Worm (Caenorhabditis elegans) whole organism, young adult: Measurements from ENCODE around the gene Y51A2D.13.

Experiments
- B0019.2 ChIP-seq: fragments of 200-800 bp; sonication (Bioruptor generic); conservative IDR thresholded peaks from 2 replicates; pipeline ENCODE4 v1.3.6; 2022; ENCODE audit warnings: missing genetic modification reagents, missing genetic modification characterization, missing compliant biosample characterization
- B0035.1 ChIP-seq: sonication (generic microtip); optimal IDR thresholded peaks from 2 replicates; lab custom pipeline; 2016; ENCODE audit warnings: missing genetic modification characterization, mild to moderate bottlenecking, missing compliant biosample characterization, missing genotype, missing genetic modification reagents
- B0261.1 ChIP-seq: sonication (generic microtip); optimal IDR thresholded peaks from 2 replicates; lab custom pipeline; 2016; ENCODE audit warnings: mild to moderate bottlenecking, missing genetic modification characterization, moderate library complexity, missing compliant biosample characterization
- D2030.7 ChIP-seq: fragments of 200-800 bp; sonication (Bioruptor generic); IDR thresholded peaks from 2 replicates; pipeline ENCODE4 v1.3.6; 2022; ENCODE audit warnings: missing genetic modification reagents, missing genetic modification characterization, missing compliant biosample characterization
- F22D6.2 ChIP-seq: sonication (generic microtip); optimal IDR thresholded peaks from 2 replicates; lab custom pipeline; 2016; ENCODE audit warnings: mild to moderate bottlenecking, missing genetic modification characterization, missing compliant biosample characterization
- F52B5.7 ChIP-seq: sonication (generic microtip); optimal IDR thresholded peaks from 2 replicates; lab custom pipeline; 2016; ENCODE audit warnings: mild to moderate bottlenecking, missing genetic modification characterization, missing compliant biosample characterization
- K12H6.12 ChIP-seq: fragments of 200-800 bp; sonication (Bioruptor generic); optimal IDR thresholded peaks from 2 replicates; lab custom pipeline; 2018; ENCODE audit warnings: mild to moderate bottlenecking, missing genetic modification characterization, missing compliant biosample characterization
- Y95B8A.8 ChIP-seq: fragments of 200-800 bp; sonication (Bioruptor generic); IDR thresholded peaks from 2 replicates; pipeline ENCODE4 v1.3.6; 2022; ENCODE audit warnings: missing genetic modification reagents, missing genetic modification characterization, missing compliant biosample characterization
- aptf-2 ChIP-seq: fragments of 200-800 bp; sonication (Bioruptor generic); conservative IDR thresholded peaks from 2 replicates; pipeline ENCODE4 v1.3.6; 2022; ENCODE audit warnings: missing genetic modification reagents, missing genetic modification characterization, missing compliant biosample characterization
- atf-7 ChIP-seq: sonication (generic microtip); optimal IDR thresholded peaks from 2 replicates; lab custom pipeline; 2017; ENCODE audit warnings: mild to moderate bottlenecking, missing genetic modification characterization, missing compliant biosample characterization
- attf-5 ChIP-seq: fragments of 200-800 bp; sonication (Bioruptor generic); optimal IDR thresholded peaks from 2 replicates; lab custom pipeline; 2018; ENCODE audit warnings: mild to moderate bottlenecking, missing genetic modification characterization, missing compliant biosample characterization
- bed-1 ChIP-seq: fragments of 200-800 bp; sonication (Bioruptor generic); IDR thresholded peaks from 2 replicates; pipeline ENCODE4 v1.3.6; 2022; ENCODE audit warnings: missing genetic modification reagents, missing genetic modification characterization, missing compliant biosample characterization
- ccch-3 ChIP-seq: fragments of 200-800 bp; sonication (Bioruptor generic); optimal IDR thresholded peaks from 2 replicates; lab custom pipeline; 2018; ENCODE audit warnings: mild to moderate bottlenecking, missing genetic modification characterization, missing compliant biosample characterization
- cebp-1 ChIP-seq, 2 experiments: fragments of 200-800 bp in 1 of 2; sonication (Bioruptor generic) in 1 of 2; sonication (generic microtip) in 1 of 2; IDR thresholded peaks in 1 of 2; optimal IDR thresholded peaks in 1 of 2; 2 replicates each; pipeline versions ENCODE4 v1.3.6 to Lab custom; 2017 to 2022; ENCODE audit warnings: missing compliant biosample characterization in 2 of 2, missing genetic modification characterization in 2 of 2, mild to moderate bottlenecking in 1 of 2, missing genetic modification reagents in 1 of 2, moderate library complexity in 1 of 2
- cebp-2 ChIP-seq: fragments of 200-800 bp; sonication (Bioruptor generic); IDR thresholded peaks from 2 replicates; pipeline ENCODE4 v1.3.6; 2022; ENCODE audit warnings: missing genetic modification characterization, missing compliant biosample characterization
- ceh-40 ChIP-seq: fragments of 200-800 bp; sonication (Bioruptor generic); IDR thresholded peaks from 2 replicates; pipeline ENCODE4 v1.3.6; 2022; ENCODE audit warnings: missing genetic modification characterization, missing compliant biosample characterization
- ceh-79 ChIP-seq: sonication (generic microtip); optimal IDR thresholded peaks from 2 replicates; lab custom pipeline; 2017; ENCODE audit warnings: mild to moderate bottlenecking, missing genetic modification characterization, missing compliant biosample characterization
- die-1 ChIP-seq: sonication (generic microtip); optimal IDR thresholded peaks from 2 replicates; lab custom pipeline; 2016; ENCODE audit warnings: missing genotype, mild to moderate bottlenecking, missing genetic modification characterization, missing compliant biosample characterization
- dox-1 ChIP-seq: fragments of 200-800 bp; sonication (Bioruptor generic); IDR thresholded peaks from 2 replicates; pipeline ENCODE4 v1.3.6; 2022; ENCODE audit warnings: missing genetic modification reagents, missing genetic modification characterization, missing compliant biosample characterization
- egl-18 ChIP-seq: fragments of 200-800 bp; sonication (Bioruptor generic); IDR thresholded peaks from 2 replicates; pipeline ENCODE4 v1.3.6; 2022; ENCODE audit warnings: missing genetic modification reagents, missing genetic modification characterization, missing compliant biosample characterization
- egrh-3 ChIP-seq: fragments of 200-800 bp; sonication (Bioruptor generic); IDR thresholded peaks from 2 replicates; pipeline ENCODE4 v1.3.6; 2022; ENCODE audit warnings: missing genetic modification reagents, missing genetic modification characterization, missing compliant biosample characterization
- ekl-4 ChIP-seq: fragments of 200-800 bp; sonication (Bioruptor generic); IDR thresholded peaks from 2 replicates; pipeline ENCODE4 v1.3.6; 2022; ENCODE audit warnings: missing genetic modification reagents, missing genetic modification characterization, missing compliant biosample characterization
- ets-4 ChIP-seq: fragments of 200-800 bp; sonication (Bioruptor generic); optimal IDR thresholded peaks from 2 replicates; lab custom pipeline; 2018; ENCODE audit warnings: mild to moderate bottlenecking, missing genetic modification characterization, missing compliant biosample characterization
- fkh-3 ChIP-seq: sonication (generic microtip); optimal IDR thresholded peaks from 2 replicates; lab custom pipeline; 2016; ENCODE audit warnings: mild to moderate bottlenecking, missing genetic modification characterization, missing compliant biosample characterization
- gei-17 ChIP-seq: fragments of 200-800 bp; sonication (Bioruptor generic); optimal IDR thresholded peaks from 2 replicates; lab custom pipeline; 2018; ENCODE audit warnings: mild to moderate bottlenecking, missing genetic modification characterization, missing compliant biosample characterization
- hlh-12 ChIP-seq: sonication (generic microtip); optimal IDR thresholded peaks from 2 replicates; lab custom pipeline; 2016; ENCODE audit warnings: missing genetic modification characterization, missing compliant biosample characterization
- hmg-1.2 ChIP-seq: fragments of 200-800 bp; sonication (Bioruptor generic); IDR thresholded peaks from 2 replicates; pipeline ENCODE4 v1.3.6; 2022; ENCODE audit warnings: missing genetic modification reagents, missing genetic modification characterization, missing compliant biosample characterization
- hmg-20 ChIP-seq: fragments of 200-800 bp; sonication (Bioruptor generic); IDR thresholded peaks from 2 replicates; pipeline ENCODE4 v1.3.6; 2022; ENCODE audit warnings: missing genetic modification reagents, missing genetic modification characterization, missing compliant biosample characterization
- let-607 ChIP-seq, 2 experiments: fragments of 200-800 bp in 1 of 2; sonication (Bioruptor generic) in 1 of 2; sonication (generic microtip) in 1 of 2; optimal IDR thresholded peaks; 2 replicates each; lab custom pipeline; 2016 to 2018; ENCODE audit warnings: mild to moderate bottlenecking in 2 of 2, missing compliant biosample characterization in 2 of 2, missing genetic modification characterization in 2 of 2, moderate library complexity in 2 of 2, missing genotype in 1 of 2
- lin-40 ChIP-seq: sonication (generic microtip); optimal IDR thresholded peaks from 2 replicates; lab custom pipeline; 2016; ENCODE audit warnings: missing genetic modification characterization, mild to moderate bottlenecking, missing compliant biosample characterization, missing genotype, missing genetic modification reagents
- mxl-1 ChIP-seq: sonication (generic microtip); optimal IDR thresholded peaks from 2 replicates; lab custom pipeline; 2016; ENCODE audit warnings: missing genetic modification characterization, missing compliant biosample characterization
- nfyb-1 ChIP-seq: fragments of 200-800 bp; sonication (Bioruptor generic); IDR thresholded peaks from 2 replicates; pipeline ENCODE4 v1.3.6; 2022; ENCODE audit warnings: missing genetic modification reagents, missing genetic modification characterization, missing compliant biosample characterization
- nhr-179 ChIP-seq: sonication (generic microtip); optimal IDR thresholded peaks from 2 replicates; lab custom pipeline; 2016; ENCODE audit warnings: mild to moderate bottlenecking, missing genetic modification characterization, missing compliant biosample characterization
- nhr-80 ChIP-seq: sonication (generic microtip); optimal IDR thresholded peaks from 2 replicates; lab custom pipeline; 2016; ENCODE audit warnings: missing genetic modification characterization, missing compliant biosample characterization
- pbrm-1 ChIP-seq: fragments of 200-800 bp; sonication (Bioruptor generic); IDR thresholded peaks from 2 replicates; pipeline ENCODE4 v1.3.6; 2022; ENCODE audit warnings: missing genetic modification reagents, missing genetic modification characterization, missing compliant biosample characterization
- rcor-1 ChIP-seq: fragments of 200-800 bp; sonication (Bioruptor generic); IDR thresholded peaks from 2 replicates; pipeline ENCODE4 v1.3.6; 2022; ENCODE audit warnings: missing genetic modification reagents, missing genetic modification characterization, missing compliant biosample characterization
- sdz-38 ChIP-seq: sonication (generic microtip); optimal IDR thresholded peaks from 2 replicates; lab custom pipeline; 2016; ENCODE audit warnings: missing genotype, missing genetic modification characterization, missing compliant biosample characterization
- snpc-4 ChIP-seq, 5 experiments: fragments of 150-350 bp in 1 of 5; sonication (generic microtip) in 4 of 5; optimal IDR thresholded peaks; 2 replicates each; lab custom pipeline; 2014 to 2018; ENCODE audit warnings: missing genetic modification characterization in 5 of 5, missing biosample characterization in 3 of 5, antibody characterized with exemption in 2 of 5, mild to moderate bottlenecking in 2 of 5, missing compliant biosample characterization in 2 of 5, missing genotype in 2 of 5, moderate library complexity in 2 of 5, missing genetic modification reagents in 1 of 5
- tbp1 ChIP-seq: fragments of 200-800 bp; sonication (Bioruptor generic); optimal IDR thresholded peaks from 2 replicates; lab custom pipeline; 2018; ENCODE audit warnings: mild to moderate bottlenecking, missing genetic modification characterization, missing compliant biosample characterization
- xnd-1 ChIP-seq: sonication (generic microtip); optimal IDR thresholded peaks from 2 replicates; lab custom pipeline; 2016; ENCODE audit warnings: missing genotype, missing genetic modification reagents, missing genetic modification characterization, missing compliant biosample characterization
- ztf-18 ChIP-seq: sonication (generic microtip); optimal IDR thresholded peaks from 2 replicates; lab custom pipeline; 2016; ENCODE audit warnings: missing genotype, mild to moderate bottlenecking, missing genetic modification characterization, missing compliant biosample characterization
- ztf-26 ChIP-seq: sonication (generic microtip); optimal IDR thresholded peaks from 2 replicates; lab custom pipeline; 2017; ENCODE audit warnings: missing genetic modification characterization, missing compliant biosample characterization
- ztf-28 ChIP-seq: fragments of 200-800 bp; sonication (Bioruptor generic); IDR thresholded peaks from 2 replicates; pipeline ENCODE4 v1.3.6; 2022; ENCODE audit warnings: missing genetic modification reagents, missing genetic modification characterization, missing compliant biosample characterization

Y51A2D.13 gene

DNA sequence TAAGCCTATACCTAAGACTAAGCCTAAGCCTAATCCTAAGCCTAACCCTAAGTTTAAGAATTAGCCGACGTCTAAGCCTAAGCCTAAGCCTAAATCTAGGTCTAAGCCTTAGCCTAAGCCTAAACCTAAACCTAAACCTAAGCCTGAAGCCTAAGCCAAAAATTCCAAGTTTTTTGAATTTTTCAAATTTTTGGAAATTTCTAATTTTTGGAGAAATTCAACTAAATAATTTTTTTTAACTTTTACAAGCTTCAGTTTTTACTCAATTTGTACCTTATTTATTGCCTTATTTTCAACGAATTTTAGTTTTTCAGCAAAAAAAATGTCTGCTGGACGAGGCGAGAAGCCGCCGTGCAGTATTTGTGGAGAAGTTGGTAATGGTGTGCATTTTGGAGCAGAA is 36.7 kb upstream of the Y51A2D.13 start, which contains the start of gene nhr-70:
Gene nhr-70 (plus strand): TSS at position 301 of the 400 bp plus-strand sequence.
- TF ChIP-seq let-607 (tag; optimal IDR thresholded peaks at IDR 0.05; lab: Kevin White, UChicago): no peak
- TF ChIP-seq ceh-40: no peak
- TF ChIP-seq sdz-38 (tag; lab: Kevin White, UChicago): no peak
- TF ChIP-seq F22D6.2 (tag; lab: Kevin White, UChicago): no peak
- TF ChIP-seq hmg-20 (GFP tag; lab: Robert Waterston, UW): no peak
- no peak for TF ChIP-seq ekl-4 (GFP tag; lab: Robert Waterston, UW)
- no peak for TF ChIP-seq cebp-2 (GFP tag; lab: Robert Waterston, UW)
- TF ChIP-seq mxl-1 (tag; lab: Kevin White, UChicago): no peak
- TF ChIP-seq fkh-3 (tag; lab: Kevin White, UChicago): no peak
- no peak for TF ChIP-seq nhr-80 (tag; lab: Kevin White, UChicago)
- no peak for TF ChIP-seq pbrm-1
- no peak for TF ChIP-seq D2030.7 (GFP tag; lab: Robert Waterston, UW)
- TF ChIP-seq B0261.1: no peak
- TF ChIP-seq B0035.1 (tag; lab: Kevin White, UChicago): no peak

DNA sequence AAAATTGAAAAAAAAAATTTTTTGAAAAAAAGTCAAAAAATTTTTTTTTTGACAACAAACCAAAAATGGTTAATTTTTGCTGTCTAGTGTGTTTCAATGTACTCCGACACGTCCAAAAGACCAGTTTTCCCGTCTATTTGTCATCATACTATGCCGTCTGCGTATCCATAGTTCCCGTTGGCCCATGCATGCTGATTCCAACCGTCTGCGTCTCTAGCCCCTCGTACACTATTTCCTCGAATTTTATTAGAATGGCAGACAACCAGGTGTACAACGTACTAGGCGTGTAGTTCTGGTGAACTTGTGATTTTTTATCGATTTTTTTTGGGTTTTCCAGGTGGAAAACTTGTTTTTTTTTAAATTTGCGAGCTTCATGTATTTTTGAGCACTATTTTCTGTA is 34.9 kb upstream of the Y51A2D.13 start:
- TF ChIP-seq egrh-3 (GFP tag; lab: Robert Waterston, UW): no peak
- no peak for TF ChIP-seq ztf-28
- TF ChIP-seq hmg-1.2: peak; percentile 95
- no peak for TF ChIP-seq F22D6.2 (tag; lab: Kevin White, UChicago)
- peak; percentile 36 for TF ChIP-seq tbp1 (GFP tag; lab: Kevin White, UChicago)
- TF ChIP-seq gei-17 (GFP tag; lab: Kevin White, UChicago): no peak
- TF ChIP-seq cebp-1 (GFP tag; IDR thresholded peaks at IDR 0.05; lab: Robert Waterston, UW): no peak
- TF ChIP-seq cebp-1 (tag; optimal IDR thresholded peaks at IDR 0.05; lab: Kevin White, UChicago): peak; percentile 56
- no peak for TF ChIP-seq K12H6.12 (tag; lab: Kevin White, UChicago)
- no peak for TF ChIP-seq B0019.2 (GFP tag; lab: Robert Waterston, UW)
- TF ChIP-seq nfyb-1 (GFP tag; lab: Robert Waterston, UW): peak; percentile 49; the same call in 1 of the 2 replicates
- no peak for TF ChIP-seq D2030.7 (GFP tag; lab: Robert Waterston, UW)
- TF ChIP-seq die-1 (tag; lab: Kevin White, UChicago): no peak
- peak; percentile 66 to 73 for TF ChIP-seq let-607 (tag; optimal IDR thresholded peaks at IDR 0.05; lab: Kevin White, UChicago)
- TF ChIP-seq atf-7 (tag; lab: Kevin White, UChicago): no peak
- TF ChIP-seq snpc-4 (GFP tag; optimal IDR thresholded peaks at IDR 0.05; lab: Kevin White, UChicago): no peak
- peak in 2 of 4 experiments; percentile 36 to 69 for TF ChIP-seq snpc-4 (tag; optimal IDR thresholded peaks at IDR 0.05; lab: Kevin White, UChicago)
- no peak for TF ChIP-seq F52B5.7 (tag; lab: Kevin White, UChicago)
- TF ChIP-seq ztf-18 (tag; lab: Kevin White, UChicago): peak; percentile 42
- no peak for TF ChIP-seq xnd-1
- no peak for TF ChIP-seq ets-4 (GFP tag; lab: Kevin White, UChicago)
- no peak for TF ChIP-seq egl-18 (GFP tag; lab: Robert Waterston, UW)
- no peak for TF ChIP-seq ceh-79 (tag; lab: Kevin White, UChicago)
- no peak for TF ChIP-seq hlh-12 (tag; lab: Kevin White, UChicago)
- TF ChIP-seq bed-1 (GFP tag; lab: Robert Waterston, UW): no peak
- TF ChIP-seq aptf-2 (GFP tag; lab: Robert Waterston, UW): no peak
- TF ChIP-seq ztf-26: no peak
- TF ChIP-seq attf-5 (GFP tag; lab: Kevin White, UChicago): peak; percentile 78
- TF ChIP-seq rcor-1 (GFP tag; lab: Robert Waterston, UW): no peak
- no peak for TF ChIP-seq ccch-3 (GFP tag; lab: Kevin White, UChicago)
- TF ChIP-seq nhr-179 (tag; lab: Kevin White, UChicago): no peak
- TF ChIP-seq Y95B8A.8 (GFP tag; lab: Robert Waterston, UW): no peak
- TF ChIP-seq ekl-4 (GFP tag; lab: Robert Waterston, UW): 0 out of 2 replicates have a peak, but pooled peaks have one; percentile 14
- peak; percentile 56; the same call in 1 of the 2 replicates for TF ChIP-seq dox-1 (GFP tag; lab: Robert Waterston, UW)
- peak; percentile 80 for TF ChIP-seq nhr-80 (tag; lab: Kevin White, UChicago)
- TF ChIP-seq lin-40 (tag; lab: Kevin White, UChicago): peak; percentile 59
